Worm (Caenorhabditis elegans): ENCODE data around the gene ugt-59.

- TF ChIP-seq elt-3 (tag; optimal IDR thresholded peaks at IDR 0.05) (no peak), unc-39 (tag; optimal IDR thresholded peaks at IDR 0.05) (no peak), ztf-11 (tag; optimal IDR thresholded peaks at IDR 0.05) (no peak)
Measured at ce11 chrIV:10341618-10342360, 18.6 kb upstream of the ugt-59 start.

Measured in whole organism, L3 larva.